Fruit fly (Drosophila melanogaster) whole organism, wandering third instar larva: ENCODE measurements around the gene CG45067.

Experiments used
- CG9705 ChIP-seq: fragments of 200-800 bp; sonication (Bioruptor generic); optimal IDR thresholded peaks from 2 replicates; lab custom pipeline; 2018; ENCODE audit warnings: missing biosample characterization, mild to moderate bottlenecking, missing genetic modification characterization
- HLH106 ChIP-seq: fragments of 200-800 bp; optimal IDR thresholded peaks from 3 replicates; lab custom pipeline; 2019; ENCODE audit warnings: missing biosample characterization, mild to moderate bottlenecking, missing genetic modification characterization, moderate library complexity
- Vsx2 ChIP-seq: fragments of 200-300, 225-300 bp; sonication (Bioruptor generic); optimal IDR thresholded peaks from 2 replicates; lab custom pipeline; 2018; ENCODE audit warnings: missing biosample characterization, missing genetic modification characterization; ENCODE audit not compliant: partially characterized antibody
- h ChIP-seq: fragments of 200-800 bp; sonication (Bioruptor generic); optimal IDR thresholded peaks from 3 replicates; lab custom pipeline; 2016; ENCODE audit warnings: missing biosample characterization, mild to moderate bottlenecking, missing genetic modification characterization
- lola ChIP-seq: fragments of >200 bp; optimal IDR thresholded peaks from 2 replicates; lab custom pipeline; 2017; ENCODE audit warnings: missing biosample characterization, missing genetic modification characterization
- pan ChIP-seq: fragments of >200 bp; optimal IDR thresholded peaks from 2 replicates; lab custom pipeline; 2017
- usp ChIP-seq: fragments of >200 bp; optimal IDR thresholded peaks from 2 replicates; lab custom pipeline; 2017; ENCODE audit warnings: missing biosample characterization, missing genetic modification characterization

- TF ChIP-seq pan (lab: Kevin White, UChicago) = no peak
- TF ChIP-seq usp = no peak
- TF ChIP-seq HLH106 = no peak
- TF ChIP-seq lola (GFP tag; lab: Kevin White, UChicago) = no peak
- no peak for TF ChIP-seq CG9705 (GFP tag; lab: Kevin White, UChicago)
- no peak for TF ChIP-seq Vsx2 (GFP tag; lab: Kevin White, UChicago)
- no peak for TF ChIP-seq h (GFP tag; lab: Kevin White, UChicago)
Observed at dm6 chr3L:3106146-3106545, 8.1 kb downstream of the CG45067 start.
